Worm (Caenorhabditis elegans) whole organism, young adult: ENCODE results near the gene C50F4.1.

Experiments
- B0019.2 ChIP-seq: fragments of 200-800 bp; sonication (Bioruptor generic); conservative IDR thresholded peaks from 2 replicates; pipeline ENCODE4 v1.3.6; 2022; ENCODE audit warnings: missing genetic modification reagents, missing genetic modification characterization, missing compliant biosample characterization
- F37B4.10 ChIP-seq: fragments of 200-800 bp; sonication (Bioruptor generic); IDR thresholded peaks from 2 replicates; pipeline ENCODE4 v1.3.6; 2022; ENCODE audit warnings: missing genetic modification characterization, missing compliant biosample characterization
- ama-1 ChIP-seq, 3 experiments: fragments of 150-350 bp in 1 of 3; sonication (generic microtip) in 2 of 3; optimal IDR thresholded peaks; 2 replicates each; lab custom pipeline; 2014 to 2018; ENCODE audit warnings: missing biosample characterization in 2 of 3, missing genetic modification characterization in 2 of 3, missing genetic modification reagents in 2 of 3
- attf-5 ChIP-seq: fragments of 200-800 bp; sonication (Bioruptor generic); optimal IDR thresholded peaks from 2 replicates; lab custom pipeline; 2018; ENCODE audit warnings: mild to moderate bottlenecking, missing genetic modification characterization, missing compliant biosample characterization
- lag-1 ChIP-seq: fragments of 200-800 bp; sonication (Bioruptor generic); IDR thresholded peaks from 2 replicates; pipeline ENCODE4 v1.3.6; 2022; ENCODE audit warnings: missing genetic modification reagents, missing genetic modification characterization, missing compliant biosample characterization
- pha-4 ChIP-seq: fragments of 150-350 bp; sonication (generic microtip); optimal IDR thresholded peaks from 2 replicates; lab custom pipeline; 2014; ENCODE audit warnings: missing biosample characterization, missing genetic modification reagents, missing genetic modification characterization
- snpc-4 ChIP-seq, 5 experiments: fragments of 150-350 bp in 1 of 5; sonication (generic microtip) in 4 of 5; optimal IDR thresholded peaks; 2 replicates each; lab custom pipeline; 2014 to 2018; ENCODE audit warnings: missing genetic modification characterization in 5 of 5, missing biosample characterization in 3 of 5, antibody characterized with exemption in 2 of 5, mild to moderate bottlenecking in 2 of 5, missing compliant biosample characterization in 2 of 5, missing genotype in 2 of 5, moderate library complexity in 2 of 5, missing genetic modification reagents in 1 of 5

DNA sequence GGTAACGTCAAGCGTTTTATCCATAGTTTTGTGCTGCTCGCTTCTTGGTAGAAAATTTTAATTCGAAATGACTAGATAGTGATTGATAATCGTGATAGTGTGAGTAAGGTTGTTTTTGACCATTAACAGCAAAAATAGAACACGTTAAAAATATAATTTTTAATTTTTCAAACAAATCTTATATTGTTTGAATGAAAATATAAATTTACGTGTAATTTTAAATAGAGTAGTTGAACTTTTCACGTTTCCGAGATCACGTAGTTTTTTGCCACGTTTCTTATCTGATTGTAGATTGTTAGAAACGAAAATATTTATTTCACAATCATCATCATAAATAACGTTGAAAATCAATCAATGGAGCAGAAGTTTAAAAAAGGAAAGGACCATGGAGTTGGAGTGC, 4.9 kb downstream of the C50F4.1 start, which contains the start of the genes C50F4.10 and pfk-1.2:
- no peak for TF ChIP-seq snpc-4 (GFP tag; optimal IDR thresholded peaks at IDR 0.05; lab: Kevin White, UChicago)
- no peak for TF ChIP-seq snpc-4 (tag; optimal IDR thresholded peaks at IDR 0.05; lab: Kevin White, UChicago)
- TF ChIP-seq pha-4, result no peak
- no peak for TF ChIP-seq F37B4.10 (GFP tag; lab: Robert Waterston, UW)
- no peak for TF ChIP-seq lag-1 (GFP tag; lab: Robert Waterston, UW)
- no peak for TF ChIP-seq B0019.2
- no peak for TF ChIP-seq attf-5 (GFP tag; lab: Kevin White, UChicago)
- TF ChIP-seq ama-1 (optimal IDR thresholded peaks at IDR 0.05; lab: Kevin White, UChicago), result no peak
- no peak for TF ChIP-seq ama-1 (GFP tag; optimal IDR thresholded peaks at IDR 0.05; lab: Kevin White, UChicago)
